Worm (Caenorhabditis elegans): ENCODE measurements around the gene M01A8.1.

Gene M01A8.1

ce11 chrIII:9239983-9240382, 17.1 kb upstream of the M01A8.1 start, which contains the start of gene saeg-2 (continued):
- no peak for TF ChIP-seq ceh-19 (GFP tag; optimal IDR thresholded peaks at IDR 0.05)
- TF ChIP-seq hlh-30 (tag; optimal IDR thresholded peaks at IDR 0.05; ENCODE audit: insufficient read depth), result no peak
- no peak for TF ChIP-seq ttx-3 (tag; optimal IDR thresholded peaks at IDR 0.05)
- no peak for TF ChIP-seq Y22D7AL.16 (tag; optimal IDR thresholded peaks at IDR 0.05)
- TF ChIP-seq eyg-1 (tag; optimal IDR thresholded peaks at IDR 0.05), result no peak
- no peak for TF ChIP-seq pag-3 (tag; optimal IDR thresholded peaks at IDR 0.05; ENCODE audit: borderline replicate concordance)
- no peak for TF ChIP-seq K02D7.2 (tag; optimal IDR thresholded peaks at IDR 0.05)
- TF ChIP-seq ceh-18 (tag; optimal IDR thresholded peaks at IDR 0.05), result peak; percentile 46
- no peak for TF ChIP-seq ceh-6 (GFP tag; optimal IDR thresholded peaks at IDR 0.05)
- no peak for TF ChIP-seq nhr-11 (tag; optimal IDR thresholded peaks at IDR 0.05)
- no peak for TF ChIP-seq unc-86 (tag; optimal IDR thresholded peaks at IDR 0.05)
- peak; percentile 2 for TF ChIP-seq ceh-34 (tag; optimal IDR thresholded peaks at IDR 0.05)
- TF ChIP-seq hlh-8 (tag; optimal IDR thresholded peaks at IDR 0.05), result no peak
- no peak for TF ChIP-seq pha-4 (tag; optimal IDR thresholded peaks at IDR 0.05)
- TF ChIP-seq ets-4 (tag; optimal IDR thresholded peaks at IDR 0.05), result no peak
- peak; percentile 16 for TF ChIP-seq unc-42 (tag; optimal IDR thresholded peaks at IDR 0.05)
- TF ChIP-seq ceh-14 (tag; optimal IDR thresholded peaks at IDR 0.05), result no peak
- TF ChIP-seq K09A11.1 (tag; optimal IDR thresholded peaks at IDR 0.05; ENCODE audit: insufficient read depth), result no peak
- TF ChIP-seq madf-2 (tag; optimal IDR thresholded peaks at IDR 0.05), result no peak
- TF ChIP-seq ceh-45 (GFP tag; IDR thresholded peaks at IDR 0.05), result no peak
- TF ChIP-seq C38D4.7 (GFP tag; optimal IDR thresholded peaks at IDR 0.05), result no peak
- no peak for TF ChIP-seq C08G9.2 (tag; optimal IDR thresholded peaks at IDR 0.05)
- no peak for TF ChIP-seq ceh-30 (tag; optimal IDR thresholded peaks at IDR 0.05)
- no peak for TF ChIP-seq lim-6 (tag; optimal IDR thresholded peaks at IDR 0.05)
- TF ChIP-seq F13H6.1 (tag; optimal IDR thresholded peaks at IDR 0.05), result no peak
- TF ChIP-seq gmeb-2 (tag; optimal IDR thresholded peaks at IDR 0.05), result no peak
- no peak for TF ChIP-seq ceh-48 (tag; optimal IDR thresholded peaks at IDR 0.05)
- no peak for TF ChIP-seq nhr-232 (tag; optimal IDR thresholded peaks at IDR 0.05)
- no peak for TF ChIP-seq lin-11 (tag; optimal IDR thresholded peaks at IDR 0.05)
- TF ChIP-seq elt-2 (tag; optimal IDR thresholded peaks at IDR 0.05), result peak; percentile 49
- no peak for TF ChIP-seq odd-2 (tag; optimal IDR thresholded peaks at IDR 0.05)
- TF ChIP-seq ceh-24 (tag; optimal IDR thresholded peaks at IDR 0.05), result no peak
- no peak for TF ChIP-seq ceh-9 (tag; optimal IDR thresholded peaks at IDR 0.05)
- TF ChIP-seq elt-4 (tag; optimal IDR thresholded peaks at IDR 0.05), result no peak
- TF ChIP-seq T23F11.4 (GFP tag; optimal IDR thresholded peaks at IDR 0.05), result no peak
- TF ChIP-seq fkh-6 (tag; optimal IDR thresholded peaks at IDR 0.05), result no peak
- TF ChIP-seq rnt-1 (tag; optimal IDR thresholded peaks at IDR 0.05), result peak; percentile 72
- TF ChIP-seq fax-1 (tag; optimal IDR thresholded peaks at IDR 0.05), result no peak
- no peak for TF ChIP-seq sox-4 (tag; optimal IDR thresholded peaks at IDR 0.05)
- TF ChIP-seq mec-3 (tag; optimal IDR thresholded peaks at IDR 0.05; ENCODE audit: borderline replicate concordance), result no peak

DNA sequence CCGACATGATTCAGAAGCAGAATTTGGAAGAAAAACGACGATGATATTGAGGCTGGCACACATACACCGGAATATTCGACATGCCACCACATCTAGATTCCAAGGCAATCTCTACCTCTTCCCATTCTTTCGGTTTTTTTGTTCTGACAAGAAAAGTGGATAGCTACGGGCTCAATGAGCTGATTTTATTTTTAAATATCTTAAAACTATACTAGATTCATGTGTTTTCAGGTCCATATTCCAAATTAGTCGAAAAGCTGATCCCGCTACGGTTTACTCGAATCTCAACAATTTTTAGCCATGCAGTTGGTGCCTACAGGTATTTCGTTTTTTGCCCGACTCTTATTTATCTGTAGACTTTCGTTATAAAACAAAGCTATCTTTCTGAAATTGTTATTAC, 14.4 kb upstream of the M01A8.1 start, which contains the start of gene dat-1:
Gene dat-1, plus strand, starts transcription at position 301 of the 400 bp plus-strand sequence.
- no peak for TF ChIP-seq ceh-9 (tag; optimal IDR thresholded peaks at IDR 0.05)
- no peak for TF ChIP-seq mec-3 (tag; optimal IDR thresholded peaks at IDR 0.05; ENCODE audit: borderline replicate concordance)
- no peak for TF ChIP-seq fkh-6 (tag; optimal IDR thresholded peaks at IDR 0.05)
- TF ChIP-seq tbx-7 (tag; optimal IDR thresholded peaks at IDR 0.05), result no peak
- no peak for TF ChIP-seq C08G9.2 (tag; optimal IDR thresholded peaks at IDR 0.05)
- no peak for TF ChIP-seq T23F11.4 (GFP tag; optimal IDR thresholded peaks at IDR 0.05)
- no peak for TF ChIP-seq zip-5 (tag; optimal IDR thresholded peaks at IDR 0.05)
- no peak for TF ChIP-seq elt-2 (tag; optimal IDR thresholded peaks at IDR 0.05)
- TF ChIP-seq ztf-16 (tag; optimal IDR thresholded peaks at IDR 0.05), result no peak
- TF ChIP-seq Y22D7AL.16 (tag; optimal IDR thresholded peaks at IDR 0.05), result no peak
- TF ChIP-seq odd-2 (tag; optimal IDR thresholded peaks at IDR 0.05), result no peak
- TF ChIP-seq dve-1 (tag; optimal IDR thresholded peaks at IDR 0.05), result no peak
- no peak for TF ChIP-seq npax-4 (tag; optimal IDR thresholded peaks at IDR 0.05)

Measured in whole organism, late embryonic.